Worm (Caenorhabditis elegans) whole organism, L4 larva: ENCODE results near the gene C25F9.11.
A peak's percentile ranks its signal among the peaks of the same experiment; 100 is the strongest.

ENCODE experiments used
- F10B5.3 ChIP-seq: sonication (generic microtip); optimal IDR thresholded peaks from 2 replicates; lab custom pipeline; 2016; ENCODE audit warnings: mild to moderate bottlenecking, missing genetic modification characterization, missing compliant biosample characterization
- Y105C5A.15 ChIP-seq: fragments of 200-800 bp; sonication (Bioruptor generic); IDR thresholded peaks from 2 replicates; pipeline ENCODE4 v1.3.6; 2022; ENCODE audit warnings: missing genetic modification characterization, missing compliant biosample characterization
- ZK546.5 ChIP-seq, 2 experiments: sonication (generic microtip); optimal IDR thresholded peaks; 2 replicates each; lab custom pipeline; 2017; ENCODE audit warnings: missing biosample characterization in 2 of 2, missing genetic modification characterization in 2 of 2
- aha-1 ChIP-seq: fragments of 150-350 bp; peaks from one replicate; lab custom pipeline; 2014; ENCODE audit warnings: missing biosample characterization, missing genetic modification characterization
- attf-4 ChIP-seq: sonication (generic microtip); optimal IDR thresholded peaks from 3 replicates; lab custom pipeline; 2017; ENCODE audit warnings: missing biosample characterization, missing genetic modification characterization
- ceh-20 ChIP-seq: fragments of 200-800 bp; sonication (Bioruptor generic); IDR thresholded peaks from 2 replicates; pipeline ENCODE4 v1.3.6; 2022; ENCODE audit warnings: missing genetic modification reagents, missing genetic modification characterization, missing compliant biosample characterization
- ceh-82 ChIP-seq: sonication (generic microtip); optimal IDR thresholded peaks from 2 replicates; lab custom pipeline; 2017; ENCODE audit warnings: missing biosample characterization, missing genetic modification characterization
- cey-2 ChIP-seq: sonication (generic microtip); optimal IDR thresholded peaks from 3 replicates; lab custom pipeline; 2017; ENCODE audit warnings: missing genetic modification characterization, mild to moderate bottlenecking, missing compliant biosample characterization, antibody characterized with exemption, borderline replicate concordance; ENCODE audit not compliant: insufficient read depth
- daf-16 ChIP-seq, 3 experiments: sonication (generic microtip); optimal IDR thresholded peaks; 2 replicates each; lab custom pipeline; 2016 to 2017; ENCODE audit warnings: missing genetic modification characterization in 3 of 3, missing genetic modification reagents in 3 of 3, mild to moderate bottlenecking in 2 of 3, missing compliant biosample characterization in 2 of 3, missing biosample characterization in 1 of 3, moderate library complexity in 1 of 3
- dmd-6 ChIP-seq: fragments of 200-800 bp; sonication (Bioruptor generic); IDR thresholded peaks from 2 replicates; pipeline ENCODE4 v1.3.6; 2022; ENCODE audit warnings: missing genetic modification reagents, missing genetic modification characterization, missing compliant biosample characterization
- dve-1 ChIP-seq: sonication (generic microtip); optimal IDR thresholded peaks from 2 replicates; lab custom pipeline; 2017; ENCODE audit warnings: antibody characterized with exemption, mild to moderate bottlenecking, missing genetic modification characterization, missing compliant biosample characterization; ENCODE audit not compliant: insufficient read depth
- egl-27 ChIP-seq: sonication (generic microtip); optimal IDR thresholded peaks from 3 replicates; lab custom pipeline; 2017; ENCODE audit warnings: missing biosample characterization, missing genetic modification reagents, missing genetic modification characterization
- egl-43 ChIP-seq: fragments of 200-800 bp; sonication (Bioruptor generic); IDR thresholded peaks from 2 replicates; pipeline ENCODE4 v1.3.6; 2022; ENCODE audit warnings: missing genetic modification reagents, missing genetic modification characterization, missing compliant biosample characterization
- fkh-10 ChIP-seq: fragments of 150-350 bp; optimal IDR thresholded peaks from 2 replicates; lab custom pipeline; 2014; ENCODE audit warnings: missing biosample characterization, missing genetic modification reagents, missing genetic modification characterization
- fos-1 ChIP-seq: fragments of 150-350 bp; optimal IDR thresholded peaks from 2 replicates; lab custom pipeline; 2014; ENCODE audit warnings: missing biosample characterization, missing genetic modification characterization
- gei-8 ChIP-seq: fragments of 200-800 bp; sonication (Bioruptor generic); optimal IDR thresholded peaks from 2 replicates; lab custom pipeline; 2018; ENCODE audit warnings: mild to moderate bottlenecking, missing genetic modification characterization, missing compliant biosample characterization
- hlh-11 ChIP-seq: fragments of 200-800 bp; sonication (Bioruptor generic); optimal IDR thresholded peaks from 2 replicates; lab custom pipeline; 2018; ENCODE audit warnings: mild to moderate bottlenecking, missing genetic modification characterization, missing compliant biosample characterization
- hlh-30 ChIP-seq: sonication (generic microtip); optimal IDR thresholded peaks from 2 replicates; lab custom pipeline; 2017; ENCODE audit warnings: antibody characterized with exemption, mild to moderate bottlenecking, missing genetic modification characterization, missing compliant biosample characterization; ENCODE audit not compliant: insufficient read depth
- hmg-1.1 ChIP-seq: fragments of 200-800 bp; sonication (Bioruptor generic); IDR thresholded peaks from 2 replicates; pipeline ENCODE4 v1.3.6; 2022; ENCODE audit warnings: missing genetic modification reagents, missing genetic modification characterization, missing compliant biosample characterization
- lin-1 ChIP-seq: fragments of 200-800 bp; sonication (Bioruptor generic); IDR thresholded peaks from 2 replicates; pipeline ENCODE4 v1.3.6; 2022; ENCODE audit warnings: missing genetic modification reagents, missing genetic modification characterization, missing compliant biosample characterization
- lin-39 ChIP-seq: fragments of 150-350 bp; optimal IDR thresholded peaks from 2 replicates; lab custom pipeline; 2014; ENCODE audit warnings: missing biosample characterization, missing genetic modification reagents, missing genetic modification characterization
- lir-3 ChIP-seq: sonication (generic microtip); optimal IDR thresholded peaks from 2 replicates; lab custom pipeline; 2016; ENCODE audit warnings: mild to moderate bottlenecking, missing genetic modification characterization, missing compliant biosample characterization
- lsy-2 ChIP-seq, 2 experiments: fragments of 150-350 bp in 1 of 2; sonication (generic microtip) in 1 of 2; optimal IDR thresholded peaks; 2 replicates each; lab custom pipeline; 2014 to 2017; ENCODE audit warnings: missing biosample characterization in 2 of 2, missing genetic modification characterization in 2 of 2
- madf-9 ChIP-seq: fragments of 200-800 bp; sonication (Bioruptor generic); conservative IDR thresholded peaks from 2 replicates; pipeline ENCODE4 v1.3.6; 2022; ENCODE audit warnings: missing genetic modification reagents, missing genetic modification characterization, missing compliant biosample characterization
- mep-1 ChIP-seq: fragments of 150-350 bp; sonication (generic microtip); optimal IDR thresholded peaks from 3 replicates; lab custom pipeline; 2014; ENCODE audit warnings: missing biosample characterization, missing genetic modification characterization
- mxl-2 ChIP-seq: fragments of 200-800 bp; sonication (Bioruptor generic); conservative IDR thresholded peaks from 2 replicates; pipeline ENCODE4 v1.3.6; 2022; ENCODE audit warnings: missing genetic modification reagents, missing genetic modification characterization, missing compliant biosample characterization
- mxl-3 ChIP-seq: fragments of 200-800 bp; sonication (Bioruptor generic); optimal IDR thresholded peaks from 2 replicates; lab custom pipeline; 2018; ENCODE audit warnings: mild to moderate bottlenecking, missing genetic modification characterization, missing compliant biosample characterization
- nhr-111 ChIP-seq: fragments of 200-800 bp; sonication (Bioruptor generic); optimal IDR thresholded peaks from 2 replicates; lab custom pipeline; 2018; ENCODE audit warnings: mild to moderate bottlenecking, missing genetic modification characterization, missing compliant biosample characterization
- nhr-25 ChIP-seq: sonication (generic microtip); optimal IDR thresholded peaks from 2 replicates; lab custom pipeline; 2017; ENCODE audit warnings: missing genetic modification characterization, mild to moderate bottlenecking, missing compliant biosample characterization, antibody characterized with exemption, moderate library complexity, borderline replicate concordance; ENCODE audit not compliant: insufficient read depth
- nhr-28 ChIP-seq: fragments of 150-350 bp; optimal IDR thresholded peaks from 2 replicates; lab custom pipeline; 2014; ENCODE audit warnings: missing biosample characterization, missing genetic modification characterization
- nhr-6 ChIP-seq: fragments of 150-350 bp; optimal IDR thresholded peaks from 2 replicates; lab custom pipeline; 2014; ENCODE audit warnings: missing biosample characterization, missing genetic modification characterization
- pha-4 ChIP-seq, 2 experiments: fragments of 150-350 bp in 1 of 2; fragments of 200-800 bp in 1 of 2; sonication (Bioruptor generic) in 1 of 2; IDR thresholded peaks in 1 of 2; optimal IDR thresholded peaks in 1 of 2; 2 replicates each; pipeline versions ENCODE4 v1.3.6 to Lab custom; 2014 to 2022; ENCODE audit warnings: missing genetic modification characterization in 2 of 2, missing genetic modification reagents in 2 of 2, missing biosample characterization in 1 of 2, missing compliant biosample characterization in 1 of 2
- php-3 ChIP-seq: fragments of 200-800 bp; sonication (Bioruptor generic); IDR thresholded peaks from 2 replicates; pipeline ENCODE4 v1.3.6; 2022; ENCODE audit warnings: missing genetic modification reagents, missing genetic modification characterization, missing compliant biosample characterization
- pqm-1 ChIP-seq: sonication (generic microtip); optimal IDR thresholded peaks from 2 replicates; lab custom pipeline; 2017; ENCODE audit warnings: missing biosample characterization, missing genetic modification characterization
- set-16 ChIP-seq: fragments of 200-800 bp; sonication (Bioruptor generic); IDR thresholded peaks from 2 replicates; pipeline ENCODE4 v1.3.6; 2022; ENCODE audit warnings: missing genetic modification reagents, missing genetic modification characterization, missing compliant biosample characterization
- snpc-1.2 ChIP-seq: fragments of 200-800 bp; sonication (Bioruptor generic); IDR thresholded peaks from 2 replicates; pipeline ENCODE4 v1.3.6; 2022; ENCODE audit warnings: missing genetic modification reagents, missing genetic modification characterization, missing compliant biosample characterization
- spr-3 ChIP-seq: fragments of 200-800 bp; sonication (Bioruptor generic); optimal IDR thresholded peaks from 2 replicates; lab custom pipeline; 2018; ENCODE audit warnings: mild to moderate bottlenecking, missing genetic modification characterization, missing compliant biosample characterization
- tra-1 ChIP-seq: fragments of 200-800 bp; sonication (Bioruptor generic); IDR thresholded peaks from 2 replicates; pipeline ENCODE4 v1.3.6; 2022; ENCODE audit warnings: missing genetic modification reagents, missing genetic modification characterization, missing compliant biosample characterization
- unc-130 ChIP-seq: sonication (generic microtip); optimal IDR thresholded peaks from 2 replicates; lab custom pipeline; 2016; ENCODE audit warnings: missing genetic modification reagents, missing genetic modification characterization, missing compliant biosample characterization
- zag-1 ChIP-seq: fragments of 150-350 bp; optimal IDR thresholded peaks from 2 replicates; lab custom pipeline; 2014; ENCODE audit warnings: missing biosample characterization, missing genetic modification characterization
- zfp-3 ChIP-seq: fragments of 200-800 bp; sonication (Bioruptor generic); conservative IDR thresholded peaks from 2 replicates; pipeline ENCODE4 v1.3.6; 2022; ENCODE audit warnings: missing genetic modification reagents, missing genetic modification characterization, missing compliant biosample characterization
- ztf-7 ChIP-seq: fragments of 150-350 bp; optimal IDR thresholded peaks from 2 replicates; lab custom pipeline; 2014; ENCODE audit warnings: missing biosample characterization, missing genetic modification characterization

Gene C25F9.11

DNA sequence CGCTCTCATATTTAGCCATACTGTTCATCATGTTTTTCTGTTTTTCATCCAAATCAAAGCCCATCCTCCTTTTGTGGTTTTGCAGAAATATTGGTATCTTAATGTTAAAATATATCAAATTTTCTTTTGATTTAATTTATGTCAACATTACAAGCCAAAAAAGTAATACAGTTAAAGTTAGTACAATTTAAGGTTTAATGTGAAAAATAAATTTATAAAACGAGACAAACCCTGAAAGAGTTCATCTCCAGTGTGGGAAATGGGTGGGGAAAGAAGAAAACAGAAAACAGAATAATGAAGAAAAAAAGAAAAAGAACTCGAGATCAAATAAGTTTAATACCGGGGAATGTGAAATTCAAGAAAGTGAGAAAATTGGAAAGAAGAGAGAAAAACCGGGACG, 15.9 kb upstream of the C25F9.11 start, which contains the start of gene M04C3.2:
Gene M04C3.2, minus strand, starts transcription at position 101 of the 400 bp plus-strand sequence.
- TF ChIP-seq zfp-3 (no peak), ceh-82 (no peak), nhr-25 (no peak), hlh-11 (tag; lab: Kevin White, UChicago) (no peak), nhr-6 (tag; lab: Kevin White, UChicago) (no peak), ZK546.5 (tag; optimal IDR thresholded peaks at IDR 0.05; lab: Kevin White, UChicago) (no peak), mxl-2 (GFP tag; lab: Robert Waterston, UW) (no peak), lin-1 (GFP tag; lab: Robert Waterston, UW) (no peak), madf-9 (GFP tag; lab: Robert Waterston, UW) (no peak), attf-4 (no peak), mxl-3 (GFP tag; lab: Kevin White, UChicago) (no peak)
- TF ChIP-seq, all 104 proteins: peak for 0

DNA sequence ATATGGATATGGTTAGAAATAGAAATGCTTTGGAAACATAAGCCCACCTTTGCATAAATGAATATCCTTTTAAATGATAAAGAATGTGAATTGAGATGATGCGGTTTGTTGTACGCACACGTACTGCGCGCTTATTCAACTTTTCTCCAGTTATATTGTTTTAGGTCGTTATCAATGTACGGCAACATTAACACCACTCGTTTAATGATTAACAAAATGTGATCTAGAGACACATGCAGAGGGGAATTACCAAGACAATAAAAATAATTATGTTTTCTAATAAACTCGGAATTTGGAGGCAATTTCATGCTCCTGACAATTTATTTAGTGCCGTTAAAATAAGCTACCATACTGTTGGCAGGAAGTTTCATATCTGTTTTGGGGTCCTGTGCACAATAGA, 12.6 kb upstream of the C25F9.11 start, which contains the start of gene M04C3.1:
Gene M04C3.1, minus strand, starts transcription at position 164 of the 400 bp plus-strand sequence.
- TF ChIP-seq hlh-30 (tag; lab: Kevin White, UChicago): peak; percentile 22
- TF ChIP-seq php-3 (GFP tag; lab: Robert Waterston, UW): peak; percentile 72
- TF ChIP-seq fos-1: no peak
- no peak for TF ChIP-seq zag-1 (tag; lab: Kevin White, UChicago)
- TF ChIP-seq dmd-6 (GFP tag; lab: Robert Waterston, UW): peak; percentile 27; the same call in 1 of the 2 replicates
- no peak for TF ChIP-seq daf-16 (GFP tag; optimal IDR thresholded peaks at IDR 0.05; lab: Kevin White, UChicago)
- TF ChIP-seq daf-16 (tag; optimal IDR thresholded peaks at IDR 0.05; lab: Kevin White, UChicago): peak; percentile 71
- TF ChIP-seq pqm-1 (tag; lab: Kevin White, UChicago): peak; percentile 79
- no peak for TF ChIP-seq egl-43
- TF ChIP-seq ztf-7 (tag; lab: Kevin White, UChicago): no peak
- TF ChIP-seq dve-1 (tag; lab: Kevin White, UChicago): peak; percentile 66
- TF ChIP-seq tra-1: no peak
- TF ChIP-seq lsy-2 (tag; optimal IDR thresholded peaks at IDR 0.05; lab: Kevin White, UChicago): peak in 1 of 2 experiments; percentile 5
- TF ChIP-seq nhr-28 (tag; lab: Kevin White, UChicago): peak; percentile 49

DNA sequence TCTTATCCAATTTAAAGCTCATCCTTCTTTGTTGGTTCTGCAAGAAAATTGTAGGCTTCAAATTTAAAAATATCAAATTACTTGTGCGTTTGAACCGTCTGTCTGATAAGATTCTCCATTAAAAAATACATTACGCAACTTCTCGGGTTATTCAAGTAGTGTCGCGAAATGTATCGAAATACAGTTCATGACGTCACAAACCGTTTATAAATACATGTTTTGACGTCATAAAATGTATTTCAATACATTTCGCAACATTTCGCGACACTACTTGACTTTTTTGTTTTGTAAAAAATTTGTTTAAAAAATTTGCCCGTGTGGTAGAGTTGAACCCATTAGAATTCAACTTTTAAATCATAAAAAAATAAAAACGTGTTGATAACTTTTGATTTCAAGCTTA, 10.7 kb upstream of the C25F9.11 start:
- TF ChIP-seq ztf-7 (tag; lab: Kevin White, UChicago) (no peak), dve-1 (tag; lab: Kevin White, UChicago) (peak; percentile 27), daf-16 (GFP tag; optimal IDR thresholded peaks at IDR 0.05; lab: Kevin White, UChicago) (no peak), daf-16 (tag; optimal IDR thresholded peaks at IDR 0.05; lab: Kevin White, UChicago) (peak; percentile 72), aha-1 (tag; lab: Kevin White, UChicago) (no peak), nhr-28 (tag; lab: Kevin White, UChicago) (peak; percentile 34), lsy-2 (tag; optimal IDR thresholded peaks at IDR 0.05; lab: Kevin White, UChicago) (peak in 1 of 2 experiments; percentile 4)

DNA sequence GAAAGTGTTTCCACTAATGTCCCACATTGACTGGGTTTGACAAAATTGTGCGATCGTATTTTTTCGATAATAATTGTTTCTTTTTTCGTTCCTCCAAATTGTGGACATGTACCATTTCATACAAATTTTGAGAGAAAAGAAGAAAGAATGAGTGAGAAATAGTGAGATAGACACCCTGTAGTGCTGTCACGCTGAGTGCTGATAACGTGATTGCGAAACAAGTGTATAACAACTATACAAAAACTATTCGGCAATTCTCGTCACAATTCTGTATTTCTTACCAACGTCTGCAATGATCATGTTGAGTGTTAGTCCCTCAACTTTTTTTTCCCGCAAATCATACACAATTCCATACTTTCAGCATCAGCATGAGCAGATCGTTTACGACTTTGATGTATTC, 3.4 kb upstream of the C25F9.11 start, which contains the start of gene C25F9.14:
Gene C25F9.14, plus strand, starts transcription at position 178 of the 400 bp plus-strand sequence.
- TF ChIP-seq F10B5.3 (no peak), nhr-111 (GFP tag; lab: Kevin White, UChicago) (no peak), hlh-30 (tag; lab: Kevin White, UChicago) (peak; percentile 20), fkh-10 (GFP tag; lab: Kevin White, UChicago) (no peak), hlh-11 (tag; lab: Kevin White, UChicago) (peak; percentile 12), lin-39 (tag; lab: Kevin White, UChicago) (no peak), nhr-25 (no peak), pha-4 (GFP tag; IDR thresholded peaks at IDR 0.05; lab: Robert Waterston, UW) (no peak), pha-4 (tag; optimal IDR thresholded peaks at IDR 0.05; lab: Kevin White, UChicago) (no peak), mep-1 (no peak), spr-3 (no peak), mxl-3 (GFP tag; lab: Kevin White, UChicago) (peak; percentile 19), Y105C5A.15 (GFP tag; lab: Robert Waterston, UW) (no peak), daf-16 (GFP tag; optimal IDR thresholded peaks at IDR 0.05; lab: Kevin White, UChicago) (no peak), daf-16 (tag; optimal IDR thresholded peaks at IDR 0.05; lab: Kevin White, UChicago) (peak; percentile 17), tra-1 (no peak), ceh-20 (GFP tag; lab: Robert Waterston, UW) (no peak), cey-2 (tag; lab: Kevin White, UChicago) (no peak), snpc-1.2 (GFP tag; lab: Robert Waterston, UW) (no peak), lir-3 (no peak), gei-8 (GFP tag; lab: Kevin White, UChicago) (no peak), set-16 (no peak), pqm-1 (tag; lab: Kevin White, UChicago) (peak; percentile 56), egl-27 (no peak), hmg-1.1 (GFP tag; lab: Robert Waterston, UW) (no peak), unc-130 (GFP tag; lab: Kevin White, UChicago) (no peak)
